Fruit fly (Drosophila melanogaster): Measurements from ENCODE around the gene mtrm.

Gene mtrm

dm6 chr3L:8460050-8460878, 47.5 kb downstream of the mtrm start (continued):
- TF ChIP-seq cyc (GFP tag; optimal IDR thresholded peaks at IDR 0.05) (peak; percentile 30), acj6 (GFP tag; optimal IDR thresholded peaks at IDR 0.05) (peak; percentile 38), svp (GFP tag) (peak; percentile 75), CG6854 (GFP tag; optimal IDR thresholded peaks at IDR 0.05) (no peak), Smox (GFP tag; optimal IDR thresholded peaks at IDR 0.05) (peak; percentile 21), esn (GFP tag; optimal IDR thresholded peaks at IDR 0.05) (peak; percentile 57), Hr38 (GFP tag; optimal IDR thresholded peaks at IDR 0.05) (no peak), CG9139 (GFP tag; optimal IDR thresholded peaks at IDR 0.05) (peak; percentile 59), Hr4 (GFP tag; optimal IDR thresholded peaks at IDR 0.05) (peak; percentile 55), CG31627 (GFP tag; optimal IDR thresholded peaks at IDR 0.05) (peak; percentile 47), Met (GFP tag; optimal IDR thresholded peaks at IDR 0.05) (peak; percentile 19), CG1621 (tag; optimal IDR thresholded peaks at IDR 0.05) (no peak), dac (GFP tag; optimal IDR thresholded peaks at IDR 0.05) (no peak), vri (GFP tag; optimal IDR thresholded peaks at IDR 0.05) (peak; percentile 33), Eip93F (GFP tag; optimal IDR thresholded peaks at IDR 0.05) (no peak), CG4318 (GFP tag; optimal IDR thresholded peaks at IDR 0.05) (peak; percentile 36), OdsH (GFP tag; optimal IDR thresholded peaks at IDR 0.05) (peak; percentile 35), CG34406 (GFP tag; optimal IDR thresholded peaks at IDR 0.05) (no peak), CG11902 (GFP tag; optimal IDR thresholded peaks at IDR 0.05) (peak; percentile 11), CG8319 (GFP tag; optimal IDR thresholded peaks at IDR 0.05) (peak; percentile 16), Gug (GFP tag; IDR thresholded peaks at IDR 0.05) (peak; percentile 17; the same call in 1 of the 2 replicates), Eip78C (GFP tag) (peak; percentile 88), salr (GFP tag; optimal IDR thresholded peaks at IDR 0.05) (peak in 1 of 2 experiments; percentile 17), dsx (GFP tag; optimal IDR thresholded peaks at IDR 0.05; ENCODE audit: poor library complexity, severe bottlenecking) (no peak), spab (GFP tag; optimal IDR thresholded peaks at IDR 0.05) (peak; percentile 35), CG32006 (GFP tag; optimal IDR thresholded peaks at IDR 0.05) (peak; percentile 69), Lpt (GFP tag; optimal IDR thresholded peaks at IDR 0.05) (peak; percentile 43), CG6792 (GFP tag; optimal IDR thresholded peaks at IDR 0.05) (no peak), CG6808 (GFP tag; optimal IDR thresholded peaks at IDR 0.05) (peak; percentile 21), CG7368 (GFP tag; optimal IDR thresholded peaks at IDR 0.05) (no peak), CG10631 (GFP tag; optimal IDR thresholded peaks at IDR 0.05) (peak; percentile 61), CG3919 (GFP tag; optimal IDR thresholded peaks at IDR 0.05) (peak; percentile 35), topi (GFP tag; optimal IDR thresholded peaks at IDR 0.05) (peak; percentile 8), Ets96B (tag; optimal IDR thresholded peaks at IDR 0.05) (peak; percentile 39), ss (GFP tag; optimal IDR thresholded peaks at IDR 0.05) (peak in 1 of 2 experiments; percentile 31), CG11762 (GFP tag; optimal IDR thresholded peaks at IDR 0.05; ENCODE audit: insufficient read depth) (peak; percentile 28), Blimp-1 (GFP tag; optimal IDR thresholded peaks at IDR 0.05) (no peak), Sox15 (GFP tag; optimal IDR thresholded peaks at IDR 0.05) (peak; percentile 21), Sox14 (GFP tag; optimal IDR thresholded peaks at IDR 0.05) (peak; percentile 41)

dm6 chr3L:8461229-8462004, 48.6 kb downstream of the mtrm start:
- TF ChIP-seq CG10669 (GFP tag; optimal IDR thresholded peaks at IDR 0.05) = no peak
- no peak for TF ChIP-seq acj6 (GFP tag; optimal IDR thresholded peaks at IDR 0.05)
- no peak for TF ChIP-seq OdsH (GFP tag; optimal IDR thresholded peaks at IDR 0.05)
- peak; percentile 27; the same call in 1 of the 3 replicates for TF ChIP-seq CG8119 (GFP tag; IDR thresholded peaks at IDR 0.05)
- no peak for TF ChIP-seq Blimp-1 (GFP tag; optimal IDR thresholded peaks at IDR 0.05)
- TF ChIP-seq Eip93F (GFP tag; optimal IDR thresholded peaks at IDR 0.05) = no peak
- no peak for TF ChIP-seq achi (GFP tag; optimal IDR thresholded peaks at IDR 0.05)
- TF ChIP-seq CG15336 (GFP tag; IDR thresholded peaks at IDR 0.05) = no peak
- peak; percentile 19 for TF ChIP-seq cyc (GFP tag; optimal IDR thresholded peaks at IDR 0.05)
- no peak for TF ChIP-seq salr (GFP tag; optimal IDR thresholded peaks at IDR 0.05)
- no peak for TF ChIP-seq fd59A (GFP tag; optimal IDR thresholded peaks at IDR 0.05)
- peak; percentile 35 for TF ChIP-seq CG8319 (GFP tag; optimal IDR thresholded peaks at IDR 0.05)
- TF ChIP-seq Sox14 (GFP tag; optimal IDR thresholded peaks at IDR 0.05) = peak; percentile 15
- TF ChIP-seq CG4318 (GFP tag; optimal IDR thresholded peaks at IDR 0.05) = no peak
- TF ChIP-seq CG3032 (tag; optimal IDR thresholded peaks at IDR 0.05) = peak; percentile 15
- no peak for TF ChIP-seq dsx (GFP tag; optimal IDR thresholded peaks at IDR 0.05; ENCODE audit: poor library complexity, severe bottlenecking)
- no peak for TF ChIP-seq CG6854 (GFP tag; optimal IDR thresholded peaks at IDR 0.05)
- TF ChIP-seq dac (GFP tag; optimal IDR thresholded peaks at IDR 0.05) = no peak
- no peak for TF ChIP-seq CG7368 (GFP tag; optimal IDR thresholded peaks at IDR 0.05)
- no peak for TF ChIP-seq Hr38 (GFP tag; optimal IDR thresholded peaks at IDR 0.05)
- no peak for TF ChIP-seq fkh (GFP tag; optimal IDR thresholded peaks at IDR 0.05)
- no peak for TF ChIP-seq svp (GFP tag)
